Worm (Caenorhabditis elegans) whole organism, L3 larva: Measurements from ENCODE around the gene pnn-1.

Experiments
- fkh-10 ChIP-seq: sonication (generic microtip); optimal IDR thresholded peaks from 2 replicates; lab custom pipeline; 2017; ENCODE audit warnings: missing biosample characterization, missing genetic modification reagents, missing genetic modification characterization
- fkh-2 ChIP-seq: fragments of 150-350 bp; optimal IDR thresholded peaks from 2 replicates; lab custom pipeline; 2014; ENCODE audit warnings: missing biosample characterization, missing genetic modification reagents, missing genetic modification characterization
- fos-1 ChIP-seq: fragments of 150-350 bp; optimal IDR thresholded peaks from 2 replicates; lab custom pipeline; 2014; ENCODE audit warnings: missing biosample characterization, missing genetic modification characterization
- jun-1 ChIP-seq: fragments of 150-350 bp; optimal IDR thresholded peaks from 2 replicates; lab custom pipeline; 2014; ENCODE audit warnings: missing biosample characterization, missing genetic modification reagents, missing genetic modification characterization
- lin-39 ChIP-seq: fragments of 150-350 bp; optimal IDR thresholded peaks from 2 replicates; lab custom pipeline; 2018; ENCODE audit warnings: missing biosample characterization, missing genetic modification reagents, missing genetic modification characterization
- mdl-1 ChIP-seq: fragments of 150-350 bp; optimal IDR thresholded peaks from 2 replicates; lab custom pipeline; 2014; ENCODE audit warnings: missing biosample characterization, missing genetic modification characterization
- nfya-1 ChIP-seq: sonication (generic microtip); optimal IDR thresholded peaks from 2 replicates; lab custom pipeline; 2017; ENCODE audit warnings: missing genetic modification characterization, mild to moderate bottlenecking, missing compliant biosample characterization, antibody characterized with exemption, moderate library complexity; ENCODE audit not compliant: insufficient read depth
- nhr-76 ChIP-seq: fragments of 150-350 bp; sonication (generic microtip); optimal IDR thresholded peaks from 5 replicates; lab custom pipeline; 2014; ENCODE audit warnings: missing biosample characterization, missing genetic modification characterization
- pha-4 ChIP-seq: fragments of 150-350 bp; optimal IDR thresholded peaks from 2 replicates; lab custom pipeline; 2014; ENCODE audit warnings: missing biosample characterization, missing genetic modification reagents, missing genetic modification characterization
- pqm-1 ChIP-seq: fragments of 150-350 bp; optimal IDR thresholded peaks from 2 replicates; lab custom pipeline; 2017; ENCODE audit warnings: missing biosample characterization, missing genetic modification characterization, inconsistent platforms
- sea-2 ChIP-seq: fragments of 150-350 bp; sonication (generic microtip); optimal IDR thresholded peaks from 4 replicates; lab custom pipeline; 2014; ENCODE audit warnings: missing biosample characterization, missing genetic modification reagents, missing genetic modification characterization
- skn-1 ChIP-seq: fragments of 150-350 bp; optimal IDR thresholded peaks from 2 replicates; lab custom pipeline; 2014; ENCODE audit warnings: missing biosample characterization, missing genetic modification characterization
- tbx-2 ChIP-seq: sonication (generic microtip); optimal IDR thresholded peaks from 2 replicates; lab custom pipeline; 2016; ENCODE audit warnings: mild to moderate bottlenecking, missing genetic modification characterization, missing compliant biosample characterization
- unc-62 ChIP-seq: fragments of 150-350 bp; sonication (generic microtip); optimal IDR thresholded peaks from 4 replicates; lab custom pipeline; 2014; ENCODE audit warnings: missing biosample characterization, missing genetic modification reagents, missing genetic modification characterization
- ztf-11 ChIP-seq: fragments of 150-350 bp; optimal IDR thresholded peaks from 2 replicates; lab custom pipeline; 2014; ENCODE audit warnings: missing biosample characterization, missing genetic modification characterization

pnn-1 gene

DNA sequence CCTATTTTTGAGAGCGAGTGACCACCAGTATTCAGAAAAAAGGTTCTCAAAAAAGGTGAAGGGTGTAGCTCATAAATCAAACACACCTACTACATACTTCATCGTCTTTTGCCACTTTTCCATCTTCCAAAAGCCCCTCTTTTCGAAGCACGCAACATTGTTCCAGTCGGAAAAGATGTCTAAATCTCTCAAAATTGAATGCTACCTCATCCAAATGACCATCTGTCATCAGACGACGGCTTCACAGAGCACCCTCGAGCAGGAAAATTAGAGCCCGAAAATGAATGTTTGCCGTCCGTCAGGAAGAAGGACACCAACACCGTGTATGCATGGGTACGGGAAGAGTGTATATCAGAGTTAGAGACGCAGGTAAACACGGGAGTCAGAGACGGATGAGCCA, 50.6 kb downstream of the pnn-1 start:
- TF ChIP-seq skn-1 (tag; lab: Kevin White, UChicago): no peak
- no peak for TF ChIP-seq unc-62 (GFP tag; lab: Kevin White, UChicago)
- TF ChIP-seq mdl-1 (tag; lab: Kevin White, UChicago): no peak

DNA sequence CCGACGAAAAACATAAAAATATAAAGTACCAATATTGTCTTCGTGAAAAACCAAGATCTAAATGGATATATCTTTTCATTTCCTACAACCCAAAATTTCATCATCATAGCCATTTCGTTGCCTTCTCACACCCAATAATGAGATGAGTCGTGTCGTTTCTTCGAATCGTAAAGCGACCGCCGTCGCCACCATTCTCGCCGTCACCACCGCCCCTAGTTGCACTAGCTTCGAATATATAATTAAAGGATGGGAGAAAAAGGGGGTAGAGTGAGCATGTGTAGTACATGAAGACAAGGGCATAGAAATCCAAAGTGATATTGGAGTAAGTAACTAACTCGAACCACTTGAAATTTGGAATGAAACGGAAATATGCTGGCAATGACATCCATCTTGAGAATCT, 51.4 kb downstream of the pnn-1 start:
- TF ChIP-seq jun-1 (tag; lab: Kevin White, UChicago): no peak
- no peak for TF ChIP-seq nfya-1 (tag; lab: Kevin White, UChicago)
- TF ChIP-seq fos-1: no peak
- no peak for TF ChIP-seq ztf-11
- no peak for TF ChIP-seq tbx-2 (tag; lab: Kevin White, UChicago)
- no peak for TF ChIP-seq pha-4 (tag; lab: Kevin White, UChicago)
- TF ChIP-seq nhr-76 (tag; lab: Kevin White, UChicago): no peak
- no peak for TF ChIP-seq sea-2 (GFP tag; lab: Kevin White, UChicago)
- TF ChIP-seq mdl-1 (tag; lab: Kevin White, UChicago): no peak
- TF ChIP-seq pqm-1 (tag; lab: Kevin White, UChicago): no peak
- no peak for TF ChIP-seq lin-39 (tag; lab: Kevin White, UChicago)
- no peak for TF ChIP-seq fkh-2 (tag; lab: Kevin White, UChicago)
- TF ChIP-seq fkh-10 (GFP tag; lab: Kevin White, UChicago): no peak
